Worm (Caenorhabditis elegans): ENCODE results near the gene ldb-1.

ce11 chrX:11014394-11015280, 14.1 kb upstream of the ldb-1 start:
- TF ChIP-seq ceh-82 (tag; optimal IDR thresholded peaks at IDR 0.05) (peak in 1 of 3 experiments; percentile 4), aly-2 (tag; optimal IDR thresholded peaks at IDR 0.05) (no peak), efl-1 (optimal IDR thresholded peaks at IDR 0.05) (no peak), efl-1 (GFP tag; optimal IDR thresholded peaks at IDR 0.05 in 1 of 2) (no peak), dsc-1 (tag; optimal IDR thresholded peaks at IDR 0.05) (no peak), nhr-84 (tag; optimal IDR thresholded peaks at IDR 0.05) (no peak), snpc-4 (tag; optimal IDR thresholded peaks at IDR 0.05) (no peak), elt-2 (tag; optimal IDR thresholded peaks at IDR 0.05) (no peak), egl-13 (tag; optimal IDR thresholded peaks at IDR 0.05) (no peak), zag-1 (tag; optimal IDR thresholded peaks at IDR 0.05) (no peak)
